Worm (Caenorhabditis elegans): Measurements from ENCODE around the gene lgc-28.
"Not testable (repeated sequence)": the region's sequence is repeated elsewhere in the genome, so short reads cannot be mapped to it uniquely, and the experiment has no call there.

lgc-28 gene

ce11 chrII:2624792-2625191, at the start of gene lgc-28:
Gene lgc-28 (plus strand): TSS chrII:2625092.
- TF ChIP-seq hmbx-1 (tag; optimal IDR thresholded peaks at IDR 0.05), result no peak
- TF ChIP-seq pes-1 (GFP tag; IDR thresholded peaks at IDR 0.05), result no peak
- no peak for TF ChIP-seq ets-7 (tag; optimal IDR thresholded peaks at IDR 0.05)
- no peak for TF ChIP-seq tra-4 (tag; optimal IDR thresholded peaks at IDR 0.05)
- TF ChIP-seq ceh-36 (tag; optimal IDR thresholded peaks at IDR 0.05), result no peak
- no peak for TF ChIP-seq tbx-11 (GFP tag; IDR thresholded peaks at IDR 0.05)
- TF ChIP-seq tbx-37 (GFP tag; conservative IDR thresholded peaks at IDR 0.05), result no peak
- TF ChIP-seq B0310.2 (tag; optimal IDR thresholded peaks at IDR 0.05), result no peak
- TF ChIP-seq ceh-13 (GFP tag; optimal IDR thresholded peaks at IDR 0.05), result no peak
- no peak for TF ChIP-seq scrt-1 (GFP tag; IDR thresholded peaks at IDR 0.05)
- no peak for TF ChIP-seq F13C5.2 (tag; optimal IDR thresholded peaks at IDR 0.05)
- no peak for TF ChIP-seq sea-1 (GFP tag; conservative IDR thresholded peaks at IDR 0.05)
- no peak for TF ChIP-seq hmg-4 (GFP tag; optimal IDR thresholded peaks at IDR 0.05)
- no peak for TF ChIP-seq aly-1 (tag; optimal IDR thresholded peaks at IDR 0.05)
- no peak for TF ChIP-seq flt-1 (GFP tag; IDR thresholded peaks at IDR 0.05)
- TF ChIP-seq hnd-1 (tag; optimal IDR thresholded peaks at IDR 0.05), result no peak

- TF ChIP-seq tbx-11 (GFP tag; IDR thresholded peaks at IDR 0.05) (no peak), F13C5.2 (tag; optimal IDR thresholded peaks at IDR 0.05) (no peak)
These were observed 46.7 kb upstream of the lgc-28 start for ce11 chrII:2578216-2578615.

ce11 chrII:2583044-2583443, 41.8 kb upstream of the lgc-28 start, which contains the start of gene sri-74:
Gene sri-74 (minus strand): TSS chrII:2583144.
- TF ChIP-seq F13C5.2 (tag; optimal IDR thresholded peaks at IDR 0.05) (no peak), flt-1 (GFP tag; IDR thresholded peaks at IDR 0.05) (no peak), tbx-11 (GFP tag; IDR thresholded peaks at IDR 0.05) (no peak), tbx-37 (GFP tag; conservative IDR thresholded peaks at IDR 0.05) (no peak), scrt-1 (GFP tag; IDR thresholded peaks at IDR 0.05) (no peak), pes-1 (GFP tag; IDR thresholded peaks at IDR 0.05) (no peak), hmg-4 (GFP tag; optimal IDR thresholded peaks at IDR 0.05) (no peak), hnd-1 (tag; optimal IDR thresholded peaks at IDR 0.05) (no peak), hmbx-1 (tag; optimal IDR thresholded peaks at IDR 0.05) (no peak), ceh-36 (tag; optimal IDR thresholded peaks at IDR 0.05) (no peak)

- TF ChIP-seq flt-1 (GFP tag; IDR thresholded peaks at IDR 0.05) (no peak), ets-7 (tag; optimal IDR thresholded peaks at IDR 0.05) (no peak), scrt-1 (GFP tag; IDR thresholded peaks at IDR 0.05) (no peak), ceh-36 (tag; optimal IDR thresholded peaks at IDR 0.05) (no peak), hmbx-1 (tag; optimal IDR thresholded peaks at IDR 0.05) (no peak), B0310.2 (tag; optimal IDR thresholded peaks at IDR 0.05) (no peak), hmg-4 (GFP tag; optimal IDR thresholded peaks at IDR 0.05) (no peak), hnd-1 (tag; optimal IDR thresholded peaks at IDR 0.05) (no peak), pes-1 (GFP tag; IDR thresholded peaks at IDR 0.05) (no peak), tbx-11 (GFP tag; IDR thresholded peaks at IDR 0.05) (no peak), ama-1 (optimal IDR thresholded peaks at IDR 0.05) (no peak), tbx-37 (GFP tag; conservative IDR thresholded peaks at IDR 0.05) (no peak), F13C5.2 (tag; optimal IDR thresholded peaks at IDR 0.05) (no peak), sea-1 (GFP tag; conservative IDR thresholded peaks at IDR 0.05) (no peak), ceh-13 (GFP tag; optimal IDR thresholded peaks at IDR 0.05) (no peak), aly-1 (tag; optimal IDR thresholded peaks at IDR 0.05) (no peak), tra-4 (tag; optimal IDR thresholded peaks at IDR 0.05) (no peak)
These were observed 39.4 kb upstream of the lgc-28 start, which contains the start of gene sri-36 for ce11 chrII:2585493-2585892. Gene sri-36 (minus strand): TSS chrII:2585593.

ce11 chrII:2586861-2587554, 37.9 kb upstream of the lgc-28 start, which contains the start of the genes F33H12.7 and sri-39:
Gene F33H12.7 (minus strand): TSS chrII:2586911.
Gene sri-39 (plus strand): TSS chrII:2587504.
- TF ChIP-seq B0310.2 (tag; optimal IDR thresholded peaks at IDR 0.05) (no peak), ama-1 (optimal IDR thresholded peaks at IDR 0.05) (no peak), tra-4 (tag; optimal IDR thresholded peaks at IDR 0.05) (no peak), ceh-36 (tag; optimal IDR thresholded peaks at IDR 0.05) (no peak), tbx-37 (GFP tag; conservative IDR thresholded peaks at IDR 0.05) (no peak), flt-1 (GFP tag; IDR thresholded peaks at IDR 0.05) (no peak), F13C5.2 (tag; optimal IDR thresholded peaks at IDR 0.05) (no peak), hmbx-1 (tag; optimal IDR thresholded peaks at IDR 0.05) (no peak), aly-1 (tag; optimal IDR thresholded peaks at IDR 0.05) (no peak), sea-1 (GFP tag; conservative IDR thresholded peaks at IDR 0.05) (no peak), hnd-1 (tag; optimal IDR thresholded peaks at IDR 0.05) (no peak), ets-7 (tag; optimal IDR thresholded peaks at IDR 0.05) (no peak)

DNA sequence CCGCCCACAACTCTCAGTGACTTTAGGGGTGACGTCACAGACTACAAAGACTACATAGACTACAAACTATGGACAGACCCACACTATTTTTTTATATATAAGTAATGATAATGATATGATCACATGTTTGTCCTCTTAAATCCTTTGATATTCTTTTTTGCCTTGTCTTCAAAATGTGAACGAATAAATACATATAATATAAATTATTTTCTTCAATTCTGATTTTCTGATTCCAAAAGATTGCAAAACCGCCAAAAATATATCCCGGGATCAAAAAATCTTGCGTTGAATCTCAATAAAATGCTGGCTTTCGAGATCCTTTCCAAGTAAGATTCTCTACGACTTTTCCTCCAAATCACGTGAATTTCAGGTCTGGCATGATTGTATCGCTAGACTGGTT, 24.7 kb upstream of the lgc-28 start, which contains the start of gene F33H12.1:
Gene F33H12.1, plus strand, starts transcription at position 301 of the 400 bp plus-strand sequence.
- TF ChIP-seq tra-4 (tag; optimal IDR thresholded peaks at IDR 0.05); sea-1 (GFP tag; conservative IDR thresholded peaks at IDR 0.05); hmbx-1 (tag; optimal IDR thresholded peaks at IDR 0.05): not testable (repeated sequence)

DNA sequence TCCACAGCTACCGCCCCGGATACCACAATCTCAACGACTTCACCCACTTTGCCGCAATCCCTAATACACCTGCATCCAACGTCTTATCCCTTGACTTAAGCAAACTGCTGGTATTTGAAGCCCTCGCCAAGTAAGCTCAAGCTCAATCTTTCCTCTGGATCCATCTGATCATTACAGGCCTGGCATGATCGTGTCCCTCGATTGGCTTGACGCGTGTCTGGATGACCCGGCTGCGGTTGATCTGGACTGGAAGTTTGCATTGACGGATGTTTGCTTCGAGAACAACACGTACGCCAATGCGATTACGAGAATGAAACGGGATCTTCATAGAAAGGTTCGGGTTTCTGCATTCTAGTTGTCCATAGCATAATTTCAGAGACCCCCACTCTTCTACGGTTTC, 24.0 kb upstream of the lgc-28 start:
- TF ChIP-seq tra-4 (tag; optimal IDR thresholded peaks at IDR 0.05), result no peak
- no peak for TF ChIP-seq scrt-1 (GFP tag; IDR thresholded peaks at IDR 0.05)
- no peak for TF ChIP-seq ama-1 (optimal IDR thresholded peaks at IDR 0.05)
- TF ChIP-seq hmbx-1 (tag; optimal IDR thresholded peaks at IDR 0.05), result no peak
- TF ChIP-seq tbx-11 (GFP tag; IDR thresholded peaks at IDR 0.05), result no peak
- no peak for TF ChIP-seq hmg-4 (GFP tag; optimal IDR thresholded peaks at IDR 0.05)
- no peak for TF ChIP-seq B0310.2 (tag; optimal IDR thresholded peaks at IDR 0.05)
- TF ChIP-seq sea-1 (GFP tag; conservative IDR thresholded peaks at IDR 0.05), result no peak
- no peak for TF ChIP-seq flt-1 (GFP tag; IDR thresholded peaks at IDR 0.05)
- no peak for TF ChIP-seq ets-7 (tag; optimal IDR thresholded peaks at IDR 0.05)
- no peak for TF ChIP-seq aly-1 (tag; optimal IDR thresholded peaks at IDR 0.05)
- no peak for TF ChIP-seq pes-1 (GFP tag; IDR thresholded peaks at IDR 0.05)
- TF ChIP-seq ceh-13 (GFP tag; optimal IDR thresholded peaks at IDR 0.05), result no peak
- no peak for TF ChIP-seq hnd-1 (tag; optimal IDR thresholded peaks at IDR 0.05)
- TF ChIP-seq tbx-37 (GFP tag; conservative IDR thresholded peaks at IDR 0.05), result no peak
- no peak for TF ChIP-seq ceh-36 (tag; optimal IDR thresholded peaks at IDR 0.05)
- no peak for TF ChIP-seq F13C5.2 (tag; optimal IDR thresholded peaks at IDR 0.05)

All from whole organism, early embryonic.